Worm (Caenorhabditis elegans): Measurements from ENCODE around the gene his-37.

his-37 gene

DNA sequence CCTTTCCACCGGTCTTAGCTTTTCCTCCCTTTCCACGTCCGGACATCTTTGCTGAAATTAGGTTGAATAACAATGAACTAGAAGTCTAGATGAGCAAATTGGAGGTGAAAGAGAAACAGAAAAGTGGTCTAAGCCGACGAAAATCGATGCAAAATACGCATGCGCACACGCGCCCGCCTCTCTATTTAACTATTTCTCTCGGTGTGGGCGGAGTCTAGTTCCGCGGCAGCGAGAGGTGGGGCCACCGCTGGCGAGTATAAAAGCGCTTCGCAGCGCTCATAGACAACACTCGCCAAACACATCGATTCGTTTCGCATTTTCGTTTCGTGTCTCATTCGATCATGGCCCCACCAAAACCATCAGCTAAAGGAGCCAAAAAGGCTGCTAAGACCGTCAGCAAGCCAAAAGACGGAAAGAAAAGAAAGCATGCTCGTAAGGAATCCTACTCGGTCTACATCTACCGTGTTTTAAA, 1.6 kb upstream of the his-37 start, which contains the start of the genes his-35 and his-41:
Gene his-35, minus strand, starts transcription at position 51 of the 472 bp plus-strand sequence.
Gene his-41, plus strand, starts transcription at position 299 of the 472 bp plus-strand sequence.
- TF ChIP-seq nhr-11 (tag; optimal IDR thresholded peaks at IDR 0.05), result no peak
- TF ChIP-seq ztf-11 (tag; optimal IDR thresholded peaks at IDR 0.05), result no peak
- no peak for TF ChIP-seq ceh-9 (tag; optimal IDR thresholded peaks at IDR 0.05)
- TF ChIP-seq jun-1 (tag; optimal IDR thresholded peaks at IDR 0.05), result peak; percentile 41
- no peak for TF ChIP-seq ceh-16 (tag; optimal IDR thresholded peaks at IDR 0.05)
- no peak for TF ChIP-seq elt-2 (tag; optimal IDR thresholded peaks at IDR 0.05)
- peak; percentile 34 for TF ChIP-seq pha-4 (tag; optimal IDR thresholded peaks at IDR 0.05)
- no peak for TF ChIP-seq fos-1 (tag; optimal IDR thresholded peaks at IDR 0.05)
- TF ChIP-seq fkh-2 (tag; optimal IDR thresholded peaks at IDR 0.05), result no peak
- TF ChIP-seq fkh-10 (GFP tag; optimal IDR thresholded peaks at IDR 0.05), result no peak
- no peak for TF ChIP-seq egl-27 (tag; optimal IDR thresholded peaks at IDR 0.05)
- no peak for TF ChIP-seq elt-3 (tag; optimal IDR thresholded peaks at IDR 0.05)
- TF ChIP-seq ceh-28 (tag; optimal IDR thresholded peaks at IDR 0.05), result peak; percentile 7
- TF ChIP-seq hmg-11 (tag; optimal IDR thresholded peaks at IDR 0.05), result no peak
- no peak for TF ChIP-seq nhr-237 (tag; optimal IDR thresholded peaks at IDR 0.05)
- TF ChIP-seq skn-1 (tag; optimal IDR thresholded peaks at IDR 0.05), result no peak
- no peak for TF ChIP-seq ZK546.5 (tag; optimal IDR thresholded peaks at IDR 0.05)
- no peak for TF ChIP-seq nhr-76 (tag; optimal IDR thresholded peaks at IDR 0.05)
- peak; percentile 77 for TF ChIP-seq nhr-25 (tag; optimal IDR thresholded peaks at IDR 0.05)
- no peak for TF ChIP-seq sea-2 (GFP tag; optimal IDR thresholded peaks at IDR 0.05)
- TF ChIP-seq nhr-67 (tag; optimal IDR thresholded peaks at IDR 0.05), result no peak
- TF ChIP-seq egl-5 (tag; optimal IDR thresholded peaks at IDR 0.05), result no peak
- TF ChIP-seq unc-39 (tag; optimal IDR thresholded peaks at IDR 0.05), result no peak
- no peak for TF ChIP-seq nhr-12 (tag; optimal IDR thresholded peaks at IDR 0.05)
- TF ChIP-seq ztf-4 (tag; optimal IDR thresholded peaks at IDR 0.05), result no peak
- peak; percentile 85 for TF ChIP-seq ama-1 (optimal IDR thresholded peaks at IDR 0.05)
- no peak for TF ChIP-seq mdl-1 (tag; optimal IDR thresholded peaks at IDR 0.05)
- no peak for TF ChIP-seq R02D3.7 (tag; optimal IDR thresholded peaks at IDR 0.05)
- no peak for TF ChIP-seq pqm-1 (tag; optimal IDR thresholded peaks at IDR 0.05)
- TF ChIP-seq daf-12 (tag; optimal IDR thresholded peaks at IDR 0.05), result no peak
- TF ChIP-seq nhr-28 (tag; optimal IDR thresholded peaks at IDR 0.05), result no peak
- no peak for TF ChIP-seq mml-1 (tag; optimal IDR thresholded peaks at IDR 0.05)
- no peak for TF ChIP-seq nhr-77 (tag; optimal IDR thresholded peaks at IDR 0.05)
- TF ChIP-seq zag-1 (tag; optimal IDR thresholded peaks at IDR 0.05), result no peak
- TF ChIP-seq lin-15B (tag; optimal IDR thresholded peaks at IDR 0.05), result peak; percentile 37
- no peak for TF ChIP-seq nhr-23 (tag; optimal IDR thresholded peaks at IDR 0.05)
- TF ChIP-seq nfya-1 (tag; optimal IDR thresholded peaks at IDR 0.05; ENCODE audit: insufficient read depth), result peak; percentile 69
- peak; percentile 15 for TF ChIP-seq nhr-43 (tag; optimal IDR thresholded peaks at IDR 0.05; ENCODE audit: poor library complexity, severe bottlenecking)
- peak; percentile 24 for TF ChIP-seq snpc-4 (tag; optimal IDR thresholded peaks at IDR 0.05)
- TF ChIP-seq ceh-82 (tag; optimal IDR thresholded peaks at IDR 0.05), result no peak
- no peak for TF ChIP-seq eor-1 (tag; optimal IDR thresholded peaks at IDR 0.05)
- TF ChIP-seq lin-39 (tag; optimal IDR thresholded peaks at IDR 0.05), result peak; percentile 57
- peak; percentile 3 for TF ChIP-seq lsy-12 (tag; optimal IDR thresholded peaks at IDR 0.05)
- peak; percentile 16 for TF ChIP-seq tbx-2 (tag; optimal IDR thresholded peaks at IDR 0.05)
- TF ChIP-seq unc-62 (GFP tag; optimal IDR thresholded peaks at IDR 0.05), result no peak
- no peak for TF ChIP-seq elt-1 (tag; optimal IDR thresholded peaks at IDR 0.05)
- no peak for TF ChIP-seq aly-2 (tag; optimal IDR thresholded peaks at IDR 0.05)
